Fruit fly (Drosophila melanogaster): Measurements from ENCODE around the gene CG12320.
A peak's percentile ranks its signal among the peaks of the same experiment; 100 is the strongest.

The CG12320 gene

DNA sequence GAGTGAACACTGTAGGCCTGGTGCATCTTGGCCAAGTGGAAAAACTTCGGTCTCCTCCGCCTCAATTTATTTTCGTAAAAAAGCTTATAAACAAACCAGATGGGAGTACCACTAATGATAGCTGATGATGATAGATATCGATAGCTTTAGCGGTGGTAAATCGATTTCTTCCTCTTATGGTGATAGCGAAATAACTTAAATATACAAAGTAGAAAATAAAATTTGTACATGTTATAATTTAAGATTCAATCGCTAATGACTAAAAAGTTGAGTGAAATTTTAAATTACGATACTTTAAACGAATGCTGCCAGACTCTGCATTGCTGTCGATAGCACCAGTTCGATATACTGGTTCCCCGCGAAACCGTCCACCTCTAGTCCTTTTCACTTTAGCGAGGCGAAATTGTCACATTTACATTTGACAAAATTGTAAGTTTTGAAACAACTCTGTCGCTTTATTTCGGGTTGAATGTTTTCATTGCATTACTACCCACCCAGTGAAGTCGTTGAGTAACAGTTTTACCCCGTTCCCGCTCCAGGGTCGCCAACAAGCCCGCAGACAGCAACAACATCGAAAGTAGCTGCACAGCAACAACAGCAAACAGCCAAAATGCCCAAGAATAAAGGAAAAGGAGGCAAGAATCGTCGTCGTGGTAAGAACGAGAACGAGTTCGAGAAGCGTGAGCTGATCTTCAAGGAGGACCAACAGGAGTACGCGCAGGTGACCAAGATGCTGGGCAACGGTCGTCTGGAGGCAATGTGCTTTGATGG is 22.0 kb upstream of the CG12320 start, which contains the start of the genes Vps39 and eIF1A (continued):
- peak; percentile 58; the same call in 1 of the 3 replicates for TF ChIP-seq mld (GFP tag; IDR thresholded peaks at IDR 0.05; ENCODE audit: partially characterized antibody)
- peak in 1 of 2 experiments; percentile 23 for TF ChIP-seq chif (GFP tag; optimal IDR thresholded peaks at IDR 0.05)
- no peak; the same call in 1 of the 2 replicates for TF ChIP-seq sisA (GFP tag; IDR thresholded peaks at IDR 0.05)
- TF ChIP-seq CG12391 (tag; optimal IDR thresholded peaks at IDR 0.05), result peak; percentile 58
- TF ChIP-seq CG4424 (GFP tag; optimal IDR thresholded peaks at IDR 0.05), result peak; percentile 35
- TF ChIP-seq vvl (GFP tag; IDR thresholded peaks at IDR 0.05), result no peak
- TF ChIP-seq CG11456 (GFP tag; IDR thresholded peaks at IDR 0.05), result peak; percentile 35; the same call in 1 of the 3 replicates
- peak; percentile 47 for TF ChIP-seq ssp (GFP tag; IDR thresholded peaks at IDR 0.05)
- TF ChIP-seq CG4282 (GFP tag; optimal IDR thresholded peaks at IDR 0.05), result no peak
- peak; percentile 54 for TF ChIP-seq CG9727 (GFP tag; optimal IDR thresholded peaks at IDR 0.05)
- no peak for TF ChIP-seq NC2α (GFP tag; optimal IDR thresholded peaks at IDR 0.05)
- TF ChIP-seq unpg (GFP tag; optimal IDR thresholded peaks at IDR 0.05), result peak; percentile 12
- TF ChIP-seq CG8478 (optimal IDR thresholded peaks at IDR 0.05), result no peak
- no peak for TF ChIP-seq gsb-n (tag; optimal IDR thresholded peaks at IDR 0.05)
- TF ChIP-seq fu2 (GFP tag; optimal IDR thresholded peaks at IDR 0.05), result no peak
- no peak for TF ChIP-seq CG6813 (GFP tag; optimal IDR thresholded peaks at IDR 0.05)
- TF ChIP-seq Xbp1 (GFP tag; optimal IDR thresholded peaks at IDR 0.05), result peak; percentile 48
- TF ChIP-seq ewg (GFP tag; optimal IDR thresholded peaks at IDR 0.05), result peak; percentile 26
- TF ChIP-seq Nf-YC (tag; optimal IDR thresholded peaks at IDR 0.05), result peak; percentile 56
- no peak for TF ChIP-seq h (optimal IDR thresholded peaks at IDR 0.05)
- TF ChIP-seq CG16813 (GFP tag; IDR thresholded peaks at IDR 0.05; ENCODE audit: partially characterized antibody), result peak; percentile 91
- TF ChIP-seq Spps (tag; optimal IDR thresholded peaks at IDR 0.05), result peak; percentile 31
- TF ChIP-seq tx (GFP tag; optimal IDR thresholded peaks at IDR 0.05), result peak; percentile 3
- no peak for TF ChIP-seq HHEX (GFP tag; optimal IDR thresholded peaks at IDR 0.05)
- TF ChIP-seq CG1603 (tag; optimal IDR thresholded peaks at IDR 0.05), result no peak
- TF ChIP-seq pros (GFP tag; optimal IDR thresholded peaks at IDR 0.05), result no peak
- TF ChIP-seq da (GFP tag; optimal IDR thresholded peaks at IDR 0.05), result no peak
- peak in 1 of 2 experiments; percentile 6 for TF ChIP-seq bsh (GFP tag; optimal IDR thresholded peaks at IDR 0.05)
- no peak for TF ChIP-seq fru (optimal IDR thresholded peaks at IDR 0.05)
- peak; percentile 94 for TF ChIP-seq sna (GFP tag; IDR thresholded peaks at IDR 0.05; ENCODE audit: partially characterized antibody)
- peak; percentile 82 for TF ChIP-seq pzg (GFP tag; optimal IDR thresholded peaks at IDR 0.05)
- TF ChIP-seq CG3281 (GFP tag; optimal IDR thresholded peaks at IDR 0.05), result no peak
- peak; percentile 92 for TF ChIP-seq knrl (GFP tag; IDR thresholded peaks at IDR 0.05; ENCODE audit: partially characterized antibody)
- TF ChIP-seq crol (GFP tag; IDR thresholded peaks at IDR 0.05), result no peak
- no peak for TF ChIP-seq sug (tag; optimal IDR thresholded peaks at IDR 0.05)
- TF ChIP-seq Opbp (GFP tag; IDR thresholded peaks at IDR 0.05; ENCODE audit: partially characterized antibody), result peak; percentile 69
- no peak for TF ChIP-seq CG10959 (GFP tag; IDR thresholded peaks at IDR 0.05)
- TF ChIP-seq YL-1 (GFP tag; optimal IDR thresholded peaks at IDR 0.05), result peak; percentile 48
- TF ChIP-seq Dref (GFP tag; IDR thresholded peaks at IDR 0.05), result peak; percentile 83
- peak; percentile 95 for TF ChIP-seq trem (tag; optimal IDR thresholded peaks at IDR 0.05)
- peak; percentile 45 for TF ChIP-seq Dp (GFP tag; optimal IDR thresholded peaks at IDR 0.05)
- peak; percentile 81 for TF ChIP-seq hbn (GFP tag; IDR thresholded peaks at IDR 0.05; ENCODE audit: partially characterized antibody)
- peak; percentile 67 for TF ChIP-seq Lhr (GFP tag; optimal IDR thresholded peaks at IDR 0.05)
- no peak for TF ChIP-seq Nf-YB (GFP tag; optimal IDR thresholded peaks at IDR 0.05)
- peak; percentile 58 for TF ChIP-seq ems (GFP tag; optimal IDR thresholded peaks at IDR 0.05)
- TF ChIP-seq CG2712 (tag; optimal IDR thresholded peaks at IDR 0.05), result peak; percentile 67
- peak; percentile 12 for TF ChIP-seq Dad (GFP tag; optimal IDR thresholded peaks at IDR 0.05)
- peak; percentile 33 to 43 for TF ChIP-seq dpn (GFP tag; optimal IDR thresholded peaks at IDR 0.05)
- TF ChIP-seq Sin3A (optimal IDR thresholded peaks at IDR 0.05), result peak; percentile 80
- no peak for TF ChIP-seq Adf1 (GFP tag; IDR thresholded peaks at IDR 0.05)

Data from whole organism, embryonic.